Fruit fly (Drosophila melanogaster): Measurements from ENCODE around the gene CG14506.

Gene CG14506

dm6 chr3R:29254383-29254782, 42.6 kb downstream of the CG14506 start:
- TF ChIP-seq CG13204 (GFP tag; optimal IDR thresholded peaks at IDR 0.05) = peak; percentile 93
- TF ChIP-seq CG14655 (GFP tag; optimal IDR thresholded peaks at IDR 0.05) = peak; percentile 7
- peak; percentile 81 for TF ChIP-seq CG17806 (tag; optimal IDR thresholded peaks at IDR 0.05)
- peak; percentile 61 for TF ChIP-seq CG12605 (GFP tag; IDR thresholded peaks at IDR 0.05)
- TF ChIP-seq CG8301 (tag; optimal IDR thresholded peaks at IDR 0.05) = peak; percentile 19
- TF ChIP-seq Pif1B (GFP tag; optimal IDR thresholded peaks at IDR 0.05) = peak; percentile 72
- TF ChIP-seq Snoo (tag; optimal IDR thresholded peaks at IDR 0.05) = peak; percentile 85
- 0 out of 2 replicates have a peak, but pooled peaks have one; percentile 16 for TF ChIP-seq rn (GFP tag; IDR thresholded peaks at IDR 0.05)
- no peak for TF ChIP-seq Ets98B (GFP tag; IDR thresholded peaks at IDR 0.05)
- peak; percentile 91 for TF ChIP-seq CG15710 (tag; optimal IDR thresholded peaks at IDR 0.05)
- TF ChIP-seq CG32121 (GFP tag; IDR thresholded peaks at IDR 0.05) = no peak
- peak; percentile 73 for TF ChIP-seq CG9948 (tag; optimal IDR thresholded peaks at IDR 0.05)
- TF ChIP-seq fd96Ca (GFP tag; IDR thresholded peaks at IDR 0.05) = peak; percentile 49; the same call in 1 of the 3 replicates
- peak; percentile 58 for TF ChIP-seq EcR (GFP tag; optimal IDR thresholded peaks at IDR 0.05)
- TF ChIP-seq Pif1A (GFP tag; optimal IDR thresholded peaks at IDR 0.05) = peak; percentile 76
- TF ChIP-seq CG34367 (tag; optimal IDR thresholded peaks at IDR 0.05) = peak; percentile 85
- peak; percentile 73 for TF ChIP-seq CG4496 (GFP tag; IDR thresholded peaks at IDR 0.05)
- peak; percentile 66 for TF ChIP-seq D1 (tag; optimal IDR thresholded peaks at IDR 0.05)
- TF ChIP-seq CG8159 (tag; optimal IDR thresholded peaks at IDR 0.05) = peak; percentile 90
- TF ChIP-seq CG10348 (GFP tag; IDR thresholded peaks at IDR 0.05) = no peak
- TF ChIP-seq gl (tag; optimal IDR thresholded peaks at IDR 0.05) = peak; percentile 98

- TF ChIP-seq CG10348 (GFP tag; IDR thresholded peaks at IDR 0.05) = no peak
- TF ChIP-seq CG15710 (tag; optimal IDR thresholded peaks at IDR 0.05) = no peak
- TF ChIP-seq Snoo (tag; optimal IDR thresholded peaks at IDR 0.05) = no peak
- no peak for TF ChIP-seq CG32121 (GFP tag; IDR thresholded peaks at IDR 0.05)
- TF ChIP-seq EcR (GFP tag; optimal IDR thresholded peaks at IDR 0.05) = peak; percentile 47
- TF ChIP-seq Pif1A (GFP tag; optimal IDR thresholded peaks at IDR 0.05) = no peak
Observed at dm6 chr3R:29253874-29254273, 43.1 kb downstream of the CG14506 start.

dm6 chr3R:29251418-29251817, 45.6 kb downstream of the CG14506 start:
- TF ChIP-seq CG8159 (tag; optimal IDR thresholded peaks at IDR 0.05) = peak; percentile 4
- TF ChIP-seq Ets98B (GFP tag; IDR thresholded peaks at IDR 0.05) = no peak; the same call in 1 of the 2 replicates
- TF ChIP-seq CG14655 (GFP tag; optimal IDR thresholded peaks at IDR 0.05) = peak; percentile 7
- TF ChIP-seq Pif1B (GFP tag; optimal IDR thresholded peaks at IDR 0.05) = no peak
- no peak for TF ChIP-seq CG15710 (tag; optimal IDR thresholded peaks at IDR 0.05)
- TF ChIP-seq CG8301 (tag; optimal IDR thresholded peaks at IDR 0.05) = no peak
- no peak for TF ChIP-seq Pif1A (GFP tag; optimal IDR thresholded peaks at IDR 0.05)

- TF ChIP-seq D1 (tag; optimal IDR thresholded peaks at IDR 0.05) = no peak
- no peak for TF ChIP-seq Pif1A (GFP tag; optimal IDR thresholded peaks at IDR 0.05)
- peak; percentile 38; the same call in 2 of the 3 replicates for TF ChIP-seq fd96Ca (GFP tag; IDR thresholded peaks at IDR 0.05)
- no peak for TF ChIP-seq CG32121 (GFP tag; IDR thresholded peaks at IDR 0.05)
- TF ChIP-seq CG8159 (tag; optimal IDR thresholded peaks at IDR 0.05) = no peak
- peak; percentile 64; the same call in 1 of the 2 replicates for TF ChIP-seq CG12605 (GFP tag; IDR thresholded peaks at IDR 0.05)
- TF ChIP-seq CG34367 (tag; optimal IDR thresholded peaks at IDR 0.05) = no peak
- TF ChIP-seq rn (GFP tag; IDR thresholded peaks at IDR 0.05) = no peak
- peak; percentile 68 for TF ChIP-seq EcR (GFP tag; optimal IDR thresholded peaks at IDR 0.05)
- no peak for TF ChIP-seq CG10348 (GFP tag; IDR thresholded peaks at IDR 0.05)
- TF ChIP-seq gl (tag; optimal IDR thresholded peaks at IDR 0.05) = no peak
- TF ChIP-seq CG14655 (GFP tag; optimal IDR thresholded peaks at IDR 0.05) = peak; percentile 32
- TF ChIP-seq Snoo (tag; optimal IDR thresholded peaks at IDR 0.05) = no peak
- TF ChIP-seq CG4496 (GFP tag; IDR thresholded peaks at IDR 0.05) = peak; percentile 63
- TF ChIP-seq CG8301 (tag; optimal IDR thresholded peaks at IDR 0.05) = peak; percentile 4
- no peak for TF ChIP-seq CG17806 (tag; optimal IDR thresholded peaks at IDR 0.05)
- TF ChIP-seq Ets98B (GFP tag; IDR thresholded peaks at IDR 0.05) = peak; percentile 38; the same call in 1 of the 2 replicates
Observed at dm6 chr3R:29250272-29251018, 46.5 kb downstream of the CG14506 start, which contains the start of gene SP1029. SP1029 (minus strand) TSS chr3R:29250451.

- TF ChIP-seq D1 (tag; optimal IDR thresholded peaks at IDR 0.05) (no peak), EcR (GFP tag; optimal IDR thresholded peaks at IDR 0.05) (no peak), rn (GFP tag; IDR thresholded peaks at IDR 0.05) (no peak), CG10348 (GFP tag; IDR thresholded peaks at IDR 0.05) (no peak), fd96Ca (GFP tag; IDR thresholded peaks at IDR 0.05) (no peak), gl (tag; optimal IDR thresholded peaks at IDR 0.05) (no peak), Snoo (tag; optimal IDR thresholded peaks at IDR 0.05) (no peak), CG32121 (GFP tag; IDR thresholded peaks at IDR 0.05) (no peak), Pif1B (GFP tag; optimal IDR thresholded peaks at IDR 0.05) (no peak), CG8301 (tag; optimal IDR thresholded peaks at IDR 0.05) (no peak), CG34367 (tag; optimal IDR thresholded peaks at IDR 0.05) (no peak), CG12605 (GFP tag; IDR thresholded peaks at IDR 0.05) (no peak), CG14655 (GFP tag; optimal IDR thresholded peaks at IDR 0.05) (no peak)
Observed at dm6 chr3R:29244727-29245126, 52.3 kb downstream of the CG14506 start, which contains the start of gene CG31445. CG31445 (minus strand) TSS chr3R:29244827.

Measured in whole organism, pupa.